Worm (Caenorhabditis elegans) whole organism, mixed stage, embryonic: Measurements from ENCODE around the gene F19B10.1.

Experiments
- lin-13 ChIP-seq: fragments of 150-350 bp; optimal IDR thresholded peaks from 2 replicates; lab custom pipeline; 2014; ENCODE audit warnings: missing biosample characterization, missing genetic modification characterization
- snpc-4 ChIP-seq: fragments of 150-350 bp; optimal IDR thresholded peaks from 2 replicates; lab custom pipeline; 2014; ENCODE audit warnings: missing biosample characterization, missing genetic modification characterization
- ztf-11 ChIP-seq: fragments of 150-350 bp; optimal IDR thresholded peaks from 2 replicates; lab custom pipeline; 2014; ENCODE audit warnings: missing biosample characterization, missing genetic modification characterization

DNA sequence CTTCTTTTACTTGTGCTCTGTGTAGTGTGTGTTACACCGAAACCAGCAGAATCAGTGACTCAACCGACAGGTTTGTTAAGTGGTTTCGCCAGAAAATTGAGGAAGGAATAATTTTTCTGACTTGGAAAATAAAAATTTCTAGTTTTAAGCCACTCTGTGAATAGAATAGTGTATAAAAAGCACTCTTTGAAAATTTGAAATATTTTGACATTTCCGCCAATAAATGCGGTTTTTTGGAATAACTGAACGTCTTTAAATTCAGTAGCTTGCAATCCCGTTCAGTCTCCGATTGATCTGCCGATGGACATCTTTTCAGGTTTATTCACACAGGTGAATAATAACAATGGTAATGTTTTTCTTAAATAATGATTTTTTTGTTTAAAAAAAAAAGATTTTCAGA is 18.5 kb upstream of the F19B10.1 start, which contains the start of gene F19B10.3:
- TF ChIP-seq snpc-4 (tag; lab: Kevin White, UChicago) (no peak), lin-13 (tag; lab: Kevin White, UChicago) (no peak), ztf-11 (tag; lab: Kevin White, UChicago) (no peak)
